Worm (Caenorhabditis elegans): ENCODE results near the gene mes-2.

- no peak for TF ChIP-seq cebp-1 (GFP tag; IDR thresholded peaks at IDR 0.05)
- TF ChIP-seq cebp-1 (tag; optimal IDR thresholded peaks at IDR 0.05), result peak; percentile 71
- no peak for TF ChIP-seq nhr-27 (tag; optimal IDR thresholded peaks at IDR 0.05)
These were observed 33.0 kb upstream of the mes-2 start for ce11 chrII:14350768-14351167.
